Fruit fly (Drosophila melanogaster) whole organism, pupa: Measurements from ENCODE around the gene Atpalpha.

Experiments
- CG12605 ChIP-seq: fragments of 200-800 bp; sonication (Bioruptor generic); IDR thresholded peaks from 2 replicates; pipeline ENCODE4 v1.3.6; 2022; ENCODE audit warnings: missing biosample characterization, missing genetic modification characterization
- CG13204 ChIP-seq: fragments of 200-800 bp; sonication (Bioruptor generic); optimal IDR thresholded peaks from 2 replicates; lab custom pipeline; 2018; ENCODE audit warnings: missing biosample characterization, mild to moderate bottlenecking, missing genetic modification characterization, moderate library complexity
- CG14655 ChIP-seq: fragments of 200-800 bp; sonication (Bioruptor generic); optimal IDR thresholded peaks from 3 replicates; lab custom pipeline; 2017; ENCODE audit warnings: mild to moderate bottlenecking, missing biosample characterization, missing genetic modification reagents, missing genetic modification characterization
- CG15710 ChIP-seq: fragments of 200-800 bp; sonication (Bioruptor generic); optimal IDR thresholded peaks from 2 replicates; lab custom pipeline; 2018; ENCODE audit warnings: missing biosample characterization, mild to moderate bottlenecking, missing genetic modification characterization, moderate library complexity
- CG17806 ChIP-seq: fragments of 200-800 bp; sonication (Bioruptor generic); optimal IDR thresholded peaks from 2 replicates; lab custom pipeline; 2018; ENCODE audit warnings: missing biosample characterization, mild to moderate bottlenecking, missing genetic modification characterization, moderate library complexity
- CG32121 ChIP-seq: fragments of 200-800 bp; sonication (Bioruptor generic); IDR thresholded peaks from 2 replicates; pipeline ENCODE4 v1.3.6; 2022; ENCODE audit warnings: missing biosample characterization, missing genetic modification characterization
- EcR ChIP-seq: fragments of 200-800 bp; sonication (Bioruptor generic); optimal IDR thresholded peaks from 3 replicates; lab custom pipeline; 2019; ENCODE audit warnings: missing biosample characterization, missing genetic modification characterization, mild to moderate bottlenecking, moderate library complexity, missing genetic modification reagents
- Pif1A ChIP-seq: fragments of 200-800 bp; sonication (Bioruptor generic); optimal IDR thresholded peaks from 3 replicates; lab custom pipeline; 2016; ENCODE audit warnings: missing biosample characterization, missing genetic modification characterization
- Pif1B ChIP-seq: fragments of 200-800 bp; sonication (Bioruptor generic); optimal IDR thresholded peaks from 3 replicates; lab custom pipeline; 2016; ENCODE audit warnings: missing biosample characterization, missing genetic modification characterization
- fd96Ca ChIP-seq: fragments of 200-800 bp; sonication (Bioruptor generic); IDR thresholded peaks from 3 replicates; pipeline ENCODE4 v1.3.6; 2022; ENCODE audit warnings: missing biosample characterization, missing genetic modification characterization
- gl ChIP-seq: fragments of 200-800 bp; sonication (Bioruptor generic); optimal IDR thresholded peaks from 2 replicates; lab custom pipeline; 2018; ENCODE audit warnings: missing biosample characterization, mild to moderate bottlenecking, missing genetic modification characterization
- rn ChIP-seq: fragments of 200-800 bp; sonication (Bioruptor generic); IDR thresholded peaks from 2 replicates; pipeline ENCODE4 v1.3.6; 2022; ENCODE audit warnings: missing biosample characterization, missing genetic modification characterization

- TF ChIP-seq CG14655: no peak
- no peak for TF ChIP-seq CG15710 (tag; lab: Kevin White, UChicago)
- no peak for TF ChIP-seq CG13204 (GFP tag; lab: Kevin White, UChicago)
- TF ChIP-seq gl: no peak
- TF ChIP-seq CG17806 (tag; lab: Kevin White, UChicago): no peak
- no peak for TF ChIP-seq Pif1A
- TF ChIP-seq Pif1B (GFP tag; lab: Kevin White, UChicago): no peak
- TF ChIP-seq CG12605 (GFP tag; lab: Robert Waterston, UW): no peak
- no peak for TF ChIP-seq EcR
- TF ChIP-seq rn (GFP tag; lab: Robert Waterston, UW): no peak
- no peak for TF ChIP-seq CG32121 (GFP tag; lab: Robert Waterston, UW)
- no peak for TF ChIP-seq fd96Ca
These were observed 1.7 kb upstream of the Atpalpha start for dm6 chr3R:20946774-20947173.
